Worm (Caenorhabditis elegans): ENCODE measurements around the gene asps-1.

Gene asps-1

DNA sequence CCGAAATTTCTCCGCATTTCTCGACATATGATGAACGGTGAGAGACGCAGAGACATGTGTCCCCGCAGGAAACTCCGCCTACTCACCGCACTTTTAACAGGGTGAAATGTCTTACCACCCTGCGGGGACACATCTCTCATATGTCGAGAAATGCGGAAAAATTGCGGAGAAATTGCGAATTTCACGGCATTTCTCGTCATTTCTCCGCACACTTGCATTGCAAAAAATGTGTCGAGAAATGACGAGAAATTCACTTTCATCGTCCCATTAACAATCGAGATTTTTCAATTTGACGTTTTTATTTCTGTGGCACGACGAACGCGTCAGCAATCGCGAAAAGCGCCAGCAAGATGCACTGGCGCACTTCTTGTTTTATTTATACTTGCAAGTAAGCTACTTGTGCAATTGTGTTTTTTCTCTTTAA is 24.7 kb upstream of the asps-1 start, which contains the start of gene K07C5.13 (continued):
- peak; percentile 26 to 74 (median 58) for TF ChIP-seq ceh-82 (tag; optimal IDR thresholded peaks at IDR 0.05)
- peak; percentile 16 for TF ChIP-seq mep-1 (tag; optimal IDR thresholded peaks at IDR 0.05)
- peak; percentile 42 for TF ChIP-seq lin-15B (tag; optimal IDR thresholded peaks at IDR 0.05)
- TF ChIP-seq elt-2 (tag; optimal IDR thresholded peaks at IDR 0.05) = peak; percentile 41
- peak; percentile 61 for TF ChIP-seq blmp-1 (tag; optimal IDR thresholded peaks at IDR 0.05)
- peak; percentile 74 for TF ChIP-seq egl-13 (tag; optimal IDR thresholded peaks at IDR 0.05)
- TF ChIP-seq sup-37 (GFP tag; optimal IDR thresholded peaks at IDR 0.05) = peak; percentile 47
- peak; percentile 38 to 76 for TF ChIP-seq lin-35 (GFP tag; optimal IDR thresholded peaks at IDR 0.05)
- TF ChIP-seq mdl-1 (tag; optimal IDR thresholded peaks at IDR 0.05) = peak in 1 of 2 experiments; percentile 18
- peak; percentile 5 for TF ChIP-seq ama-1 (optimal IDR thresholded peaks at IDR 0.05)
- TF ChIP-seq isw-1 (GFP tag; IDR thresholded peaks at IDR 0.05) = peak; percentile 74

DNA sequence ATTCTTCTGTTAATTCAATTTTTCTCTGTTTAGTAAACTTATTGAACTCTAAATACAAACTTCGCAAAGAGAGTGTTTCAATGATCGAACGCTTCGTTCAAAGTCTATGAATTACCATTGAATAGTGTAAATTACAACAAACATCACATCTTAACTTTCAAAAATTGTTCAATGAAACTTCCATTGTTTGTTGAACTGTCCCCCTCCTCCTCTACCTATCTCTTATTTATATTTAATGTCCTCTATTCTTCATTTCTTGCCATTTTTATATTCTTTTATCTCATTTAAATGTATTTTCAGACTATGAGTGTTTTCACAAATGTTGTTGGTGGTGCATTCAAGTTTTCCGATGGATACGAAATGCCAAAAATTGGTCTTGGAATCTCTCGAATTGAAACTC is 22.0 kb upstream of the asps-1 start, which contains the start of gene K07C5.2:
Gene K07C5.2 (plus strand): TSS at position 301 of the 400 bp plus-strand sequence.
- no peak for TF ChIP-seq sptf-1 (tag; optimal IDR thresholded peaks at IDR 0.05)
- TF ChIP-seq elt-3 (tag; optimal IDR thresholded peaks at IDR 0.05) = no peak
- TF ChIP-seq dsc-1 (tag; optimal IDR thresholded peaks at IDR 0.05) = no peak
- no peak for TF ChIP-seq hlh-17 (GFP tag; optimal IDR thresholded peaks at IDR 0.05; ENCODE audit: borderline replicate concordance)
- no peak for TF ChIP-seq C04F5.9 (tag; optimal IDR thresholded peaks at IDR 0.05)
- TF ChIP-seq rnt-1 (tag; optimal IDR thresholded peaks at IDR 0.05) = no peak
- no peak for TF ChIP-seq ceh-63 (GFP tag; optimal IDR thresholded peaks at IDR 0.05)
- TF ChIP-seq zip-4 (GFP tag; optimal IDR thresholded peaks at IDR 0.05) = no peak
- no peak for TF ChIP-seq unc-130 (tag; optimal IDR thresholded peaks at IDR 0.05)

- TF ChIP-seq isw-1 (GFP tag; IDR thresholded peaks at IDR 0.05) = no peak
- TF ChIP-seq xbp-1 (tag; optimal IDR thresholded peaks at IDR 0.05) = no peak
- TF ChIP-seq dpl-1 (GFP tag; optimal IDR thresholded peaks at IDR 0.05) = peak in 1 of 3 experiments; percentile 64
- no peak for TF ChIP-seq nhr-90 (tag; optimal IDR thresholded peaks at IDR 0.05; ENCODE audit: poor library complexity)
- no peak for TF ChIP-seq C34B4.2 (tag; optimal IDR thresholded peaks at IDR 0.05)
- TF ChIP-seq blmp-1 (tag; optimal IDR thresholded peaks at IDR 0.05) = peak; percentile 64
- TF ChIP-seq nhr-85 (tag) = peak; percentile 16
- TF ChIP-seq alr-1 (tag; optimal IDR thresholded peaks at IDR 0.05; ENCODE audit: borderline replicate concordance) = no peak
- TF ChIP-seq mef-2 (tag; optimal IDR thresholded peaks at IDR 0.05) = no peak
- TF ChIP-seq mep-1 (tag; optimal IDR thresholded peaks at IDR 0.05) = peak; percentile 58
- TF ChIP-seq vab-15 (tag; optimal IDR thresholded peaks at IDR 0.05) = no peak
- TF ChIP-seq ets-5 (GFP tag; IDR thresholded peaks at IDR 0.05) = no peak
- TF ChIP-seq unc-130 (tag; optimal IDR thresholded peaks at IDR 0.05) = peak; percentile 59
- TF ChIP-seq rnt-1 (tag; optimal IDR thresholded peaks at IDR 0.05) = peak; percentile 16
- no peak for TF ChIP-seq zag-1 (tag; optimal IDR thresholded peaks at IDR 0.05)
- TF ChIP-seq efl-1 (optimal IDR thresholded peaks at IDR 0.05) = peak; percentile 40 to 44
- peak; percentile 49 to 85 for TF ChIP-seq efl-1 (GFP tag; optimal IDR thresholded peaks at IDR 0.05 in 1 of 2)
- TF ChIP-seq Y116A8C.19 (tag; optimal IDR thresholded peaks at IDR 0.05; ENCODE audit: borderline replicate concordance) = no peak
- TF ChIP-seq ceh-88 (GFP tag; IDR thresholded peaks at IDR 0.05) = no peak
- peak; percentile 6 for TF ChIP-seq lin-13 (GFP tag; optimal IDR thresholded peaks at IDR 0.05)
- peak; percentile 25 for TF ChIP-seq nhr-20 (tag; optimal IDR thresholded peaks at IDR 0.05)
- no peak for TF ChIP-seq unc-62 (GFP tag; optimal IDR thresholded peaks at IDR 0.05)
- TF ChIP-seq nhr-71 (tag; optimal IDR thresholded peaks at IDR 0.05) = peak; percentile 31
- no peak for TF ChIP-seq nhr-237 (tag; optimal IDR thresholded peaks at IDR 0.05)
- TF ChIP-seq hpl-2 (GFP tag; optimal IDR thresholded peaks at IDR 0.05) = no peak
- TF ChIP-seq lin-35 (GFP tag; optimal IDR thresholded peaks at IDR 0.05) = peak; percentile 32 to 39
- TF ChIP-seq ceh-82 (tag; optimal IDR thresholded peaks at IDR 0.05) = peak in 1 of 3 experiments; percentile 30
- peak; percentile 54 for TF ChIP-seq lin-15B (tag; optimal IDR thresholded peaks at IDR 0.05)
- peak; percentile 36 for TF ChIP-seq snu-23 (GFP tag; optimal IDR thresholded peaks at IDR 0.05)
- TF ChIP-seq lsy-2 (tag; optimal IDR thresholded peaks at IDR 0.05) = peak; percentile 32 to 68
- no peak for TF ChIP-seq pqm-1 (tag; optimal IDR thresholded peaks at IDR 0.05)
- TF ChIP-seq ceh-8 (GFP tag; optimal IDR thresholded peaks at IDR 0.05) = no peak
- TF ChIP-seq skn-1 (tag; optimal IDR thresholded peaks at IDR 0.05) = peak; percentile 61
- peak; percentile 12 for TF ChIP-seq nhr-47 (tag; optimal IDR thresholded peaks at IDR 0.05)
- peak; percentile 53 for TF ChIP-seq lin-14 (GFP tag; optimal IDR thresholded peaks at IDR 0.05)
These were observed 21.3 kb upstream of the asps-1 start, which contains the start of gene arx-2 for ce11 chrV:10338305-10338992. Gene arx-2 (minus strand): TSS chrV:10338355.
